Fruit fly (Drosophila melanogaster) whole organism, embryonic: ENCODE results near the gene Jhbp16.

Source experiments
- Awh ChIP-seq: fragments of 200-800 bp; sonication (Bioruptor generic); IDR thresholded peaks from 2 replicates; pipeline ENCODE4, ENCODE4 v1.3.6; 2022; ENCODE audit warnings: missing biosample characterization, missing genetic modification characterization
- CG11456 ChIP-seq: fragments of 200-800 bp; sonication (Bioruptor generic); IDR thresholded peaks from 3 replicates; pipeline ENCODE4 v1.3.6; 2022; ENCODE audit warnings: missing biosample characterization, missing genetic modification characterization
- CG12071 ChIP-seq: fragments of 200-800 bp; sonication (Bioruptor generic); optimal IDR thresholded peaks from 3 replicates; lab custom pipeline; 2018; ENCODE audit warnings: missing biosample characterization, mild to moderate bottlenecking, missing genetic modification characterization
- CG14667 ChIP-seq: fragments of 200-800 bp; sonication (Bioruptor generic); IDR thresholded peaks from 2 replicates; pipeline ENCODE4 v1.3.6; 2022; ENCODE audit warnings: missing biosample characterization, missing genetic modification characterization
- CG15696 ChIP-seq: fragments of 200-800 bp; sonication (Bioruptor generic); optimal IDR thresholded peaks from 2 replicates; lab custom pipeline; 2019; ENCODE audit warnings: missing biosample characterization, mild to moderate bottlenecking, missing genetic modification characterization, moderate library complexity
- CG16779 ChIP-seq: fragments of 200-800 bp; sonication (Bioruptor generic); IDR thresholded peaks from 2 replicates; pipeline ENCODE4 v1.3.6; 2022; ENCODE audit warnings: missing biosample characterization, missing genetic modification characterization
- CG2712 ChIP-seq: fragments of 200-800 bp; optimal IDR thresholded peaks from 3 replicates; lab custom pipeline; 2019; ENCODE audit warnings: missing biosample characterization, mild to moderate bottlenecking, missing genetic modification characterization, moderate library complexity
- CG30403 ChIP-seq: fragments of 200-800 bp; sonication (Bioruptor generic); optimal IDR thresholded peaks from 3 replicates; lab custom pipeline; 2016; ENCODE audit warnings: missing biosample characterization, missing genetic modification characterization
- CG3281 ChIP-seq: fragments of 200-800 bp; sonication (Bioruptor generic); optimal IDR thresholded peaks from 3 replicates; lab custom pipeline; 2017; ENCODE audit warnings: missing biosample characterization, mild to moderate bottlenecking, missing genetic modification characterization
- CG4424 ChIP-seq: fragments of 200-800 bp; sonication (Bioruptor generic); optimal IDR thresholded peaks from 3 replicates; lab custom pipeline; 2016; ENCODE audit warnings: missing biosample characterization, missing genetic modification characterization
- CG5953 ChIP-seq: fragments of 200-800 bp; sonication (Bioruptor generic); IDR thresholded peaks from 2 replicates; pipeline ENCODE4 v1.3.6; 2022; ENCODE audit warnings: missing biosample characterization, missing genetic modification characterization
- CG6791 ChIP-seq: fragments of 200-800 bp; sonication (Bioruptor generic); IDR thresholded peaks from 3 replicates; pipeline ENCODE4 v1.3.6; 2022; ENCODE audit warnings: missing biosample characterization, missing genetic modification characterization; ENCODE audit not compliant: partially characterized antibody
- CG8089 ChIP-seq: fragments of 200-800 bp; sonication (Bioruptor generic); optimal IDR thresholded peaks from 3 replicates; lab custom pipeline; 2016; ENCODE audit warnings: missing biosample characterization, missing genetic modification characterization
- D19A ChIP-seq: fragments of 200-800 bp; optimal IDR thresholded peaks from 3 replicates; lab custom pipeline; 2019; ENCODE audit warnings: missing biosample characterization, mild to moderate bottlenecking, missing genetic modification characterization, moderate library complexity
- Deaf1 ChIP-seq: fragments of 200-800 bp; optimal IDR thresholded peaks from 3 replicates; lab custom pipeline; 2019; ENCODE audit warnings: missing biosample characterization, mild to moderate bottlenecking, missing genetic modification characterization, moderate library complexity
- Doc3 ChIP-seq: fragments of 200-800 bp; sonication (Bioruptor generic); IDR thresholded peaks from 3 replicates; pipeline ENCODE4 v1.3.6; 2022; ENCODE audit warnings: missing biosample characterization, missing genetic modification characterization; ENCODE audit not compliant: partially characterized antibody
- Drgx ChIP-seq: fragments of 200-800 bp; sonication (Bioruptor generic); IDR thresholded peaks from 2 replicates; pipeline ENCODE4 v1.3.6; 2022; ENCODE audit warnings: missing biosample characterization, missing genetic modification characterization
- Nf-YA ChIP-seq: fragments of 200-800 bp; sonication (Bioruptor generic); IDR thresholded peaks from 2 replicates; pipeline ENCODE4 v1.3.6; 2022; ENCODE audit warnings: missing biosample characterization, missing genetic modification characterization
- Ptx1 ChIP-seq: fragments of 200-800 bp; sonication (Bioruptor generic); IDR thresholded peaks from 2 replicates; pipeline ENCODE4 v1.3.6; 2022; ENCODE audit warnings: missing biosample characterization, missing genetic modification characterization
- Sox102F ChIP-seq: fragments of 200-800 bp; sonication (Bioruptor generic); optimal IDR thresholded peaks from 2 replicates; lab custom pipeline; 2018; ENCODE audit warnings: missing biosample characterization, mild to moderate bottlenecking, missing genetic modification characterization, moderate library complexity
- Trl ChIP-seq, 3 experiments: fragments of >200 bp in 2 of 3; fragments of 200-800 bp in 1 of 3; sonication (Bioruptor generic) in 1 of 3; optimal IDR thresholded peaks; 2 replicates in 1 of 3; 3 replicates in 2 of 3; lab custom pipeline; 2016 to 2017; ENCODE audit warnings: missing biosample characterization in 1 of 3, missing genetic modification characterization in 1 of 3
- Xrp1 ChIP-seq: fragments of 200-800 bp; sonication (Bioruptor generic); IDR thresholded peaks from 2 replicates; pipeline ENCODE4 v1.3.6; 2022; ENCODE audit warnings: missing biosample characterization, missing genetic modification characterization
- chinmo ChIP-seq: fragments of 200-800 bp; sonication (Bioruptor generic); IDR thresholded peaks from 4 replicates; pipeline ENCODE4 v1.3.6; 2022; ENCODE audit warnings: missing biosample characterization, missing genetic modification characterization; ENCODE audit not compliant: partially characterized antibody
- chm ChIP-seq: fragments of 200-800 bp; sonication (Bioruptor generic); IDR thresholded peaks from 2 replicates; pipeline ENCODE4 v1.3.6; 2022; ENCODE audit warnings: missing biosample characterization, missing genetic modification characterization
- crc ChIP-seq: fragments of 200-800 bp; sonication (Bioruptor generic); optimal IDR thresholded peaks from 2 replicates; lab custom pipeline; 2016; ENCODE audit warnings: missing biosample characterization, missing genetic modification characterization
- crol ChIP-seq: fragments of 200-800 bp; sonication (Bioruptor generic); IDR thresholded peaks from 2 replicates; pipeline ENCODE4 v1.3.6; 2022; ENCODE audit warnings: missing biosample characterization, missing genetic modification characterization
- eyg ChIP-seq: fragments of 200-800 bp; sonication (Bioruptor generic); optimal IDR thresholded peaks from 3 replicates; lab custom pipeline; 2016; ENCODE audit warnings: missing biosample characterization, missing genetic modification characterization
- gem ChIP-seq: fragments of 200-800 bp; sonication (Bioruptor generic); optimal IDR thresholded peaks from 2 replicates; lab custom pipeline; 2019; ENCODE audit warnings: missing biosample characterization, mild to moderate bottlenecking, missing genetic modification characterization, moderate library complexity
- gsb-n ChIP-seq: fragments of 200-800 bp; sonication (Bioruptor generic); optimal IDR thresholded peaks from 3 replicates; lab custom pipeline; 2018; ENCODE audit warnings: missing biosample characterization, mild to moderate bottlenecking, missing genetic modification characterization
- hth ChIP-seq: fragments of >200 bp; optimal IDR thresholded peaks from 2 replicates; lab custom pipeline; 2017; ENCODE audit warnings: inconsistent platforms
- ind ChIP-seq: fragments of 200-800 bp; sonication (Bioruptor generic); optimal IDR thresholded peaks from 3 replicates; lab custom pipeline; 2016; ENCODE audit warnings: missing biosample characterization, missing genetic modification characterization
- jumu ChIP-seq: fragments of 200-800 bp; sonication (Bioruptor generic); optimal IDR thresholded peaks from 3 replicates; lab custom pipeline; 2016; ENCODE audit warnings: missing biosample characterization, missing genetic modification characterization
- nom ChIP-seq: fragments of 200-800 bp; sonication (Bioruptor generic); optimal IDR thresholded peaks from 2 replicates; lab custom pipeline; 2017; ENCODE audit warnings: missing biosample characterization, missing genetic modification characterization, mild to moderate bottlenecking, moderate library complexity, missing genetic modification reagents
- pros ChIP-seq: fragments of 200-800 bp; sonication (Bioruptor generic); optimal IDR thresholded peaks from 3 replicates; lab custom pipeline; 2019; ENCODE audit warnings: missing biosample characterization, mild to moderate bottlenecking, missing genetic modification characterization, moderate library complexity
- row ChIP-seq: fragments of 200-800 bp; sonication (Bioruptor generic); IDR thresholded peaks from 3 replicates; pipeline ENCODE4 v1.3.6; 2022; ENCODE audit warnings: missing biosample characterization, missing genetic modification characterization
- sens ChIP-seq: fragments of 200-800 bp; sonication (Bioruptor generic); peaks from one replicate; lab custom pipeline; 2016; ENCODE audit warnings: missing biosample characterization, missing genetic modification characterization
- zen ChIP-seq: fragments of 200-800 bp; sonication (Bioruptor generic); optimal IDR thresholded peaks from 3 replicates; lab custom pipeline; 2018; ENCODE audit warnings: missing biosample characterization, mild to moderate bottlenecking, missing genetic modification characterization, moderate library complexity
- zen2 ChIP-seq: fragments of 200-800 bp; sonication (Bioruptor generic); IDR thresholded peaks from 3 replicates; pipeline ENCODE4 v1.3.6; 2022; ENCODE audit warnings: missing biosample characterization, missing genetic modification characterization; ENCODE audit not compliant: partially characterized antibody

Jhbp16 gene

dm6 chr3R:21652891-21653394 is 11.2 kb upstream of the Jhbp16 start:
- TF ChIP-seq chinmo (GFP tag; lab: Robert Waterston, UW): 0 out of 4 replicates have a peak, but pooled peaks have one; percentile 7
- TF ChIP-seq nom (GFP tag; lab: Kevin White, UChicago): peak; percentile 36
- no peak for TF ChIP-seq chm
- peak in 1 of 2 experiments; percentile 11 for TF ChIP-seq Trl (optimal IDR thresholded peaks at IDR 0.05; lab: Kevin White, UChicago)
- TF ChIP-seq Trl (GFP tag; optimal IDR thresholded peaks at IDR 0.05; lab: Kevin White, UChicago): no peak
- no peak for TF ChIP-seq gsb-n
- TF ChIP-seq Drgx (GFP tag; lab: Robert Waterston, UW): peak; percentile 53; the same call in 1 of the 2 replicates
- TF ChIP-seq Doc3: no peak
- TF ChIP-seq CG2712: no peak
- peak; percentile 53 for TF ChIP-seq D19A (tag; lab: Kevin White, UChicago)
- TF ChIP-seq crol (GFP tag; lab: Robert Waterston, UW): peak; percentile 42
- TF ChIP-seq crc (GFP tag; lab: Kevin White, UChicago): no peak
- TF ChIP-seq sens (GFP tag; lab: Kevin White, UChicago): peak; percentile 33
- TF ChIP-seq, all 482 proteins: peak for 7

- no peak for TF ChIP-seq CG15696 (tag; lab: Kevin White, UChicago)
- TF ChIP-seq zen (tag; lab: Kevin White, UChicago): no peak
- no peak for TF ChIP-seq Deaf1 (tag; lab: Kevin White, UChicago)
- 0 out of 2 replicates have a peak, but pooled peaks have one; percentile 11 for TF ChIP-seq crol (GFP tag; lab: Robert Waterston, UW)
- TF ChIP-seq CG5953: 0 out of 2 replicates have a peak, but pooled peaks have one; percentile 20
- no peak for TF ChIP-seq eyg (GFP tag; lab: Kevin White, UChicago)
- TF ChIP-seq CG16779 (GFP tag; lab: Robert Waterston, UW): 0 out of 2 replicates have a peak, but pooled peaks have one; percentile 41
- peak; percentile 76 for TF ChIP-seq nom (GFP tag; lab: Kevin White, UChicago)
Observed at dm6 chr3R:21653434-21653833, 10.8 kb upstream of the Jhbp16 start.

dm6 chr3R:21654755-21655154 is 9.4 kb upstream of the Jhbp16 start:
- TF ChIP-seq pros (GFP tag; lab: Kevin White, UChicago): peak; percentile 66
- no peak for TF ChIP-seq CG30403 (GFP tag; lab: Kevin White, UChicago)
- no peak for TF ChIP-seq CG12071 (GFP tag; lab: Kevin White, UChicago)
- TF ChIP-seq ind (GFP tag; lab: Kevin White, UChicago): no peak

dm6 chr3R:21655384-21655783 is 8.8 kb upstream of the Jhbp16 start:
- TF ChIP-seq CG8089 (GFP tag; lab: Kevin White, UChicago) (no peak), Nf-YA (GFP tag; lab: Robert Waterston, UW) (no peak), hth (lab: Kevin White, UChicago) (no peak), jumu (GFP tag; lab: Kevin White, UChicago) (no peak), Sox102F (GFP tag; lab: Kevin White, UChicago) (no peak), Xrp1 (GFP tag; lab: Robert Waterston, UW) (0 out of 2 replicates have a peak, but pooled peaks have one; percentile 14), Awh (GFP tag; lab: Robert Waterston, UW) (0 out of 2 replicates have a peak, but pooled peaks have one; percentile 8), Ptx1 (0 out of 2 replicates have a peak, but pooled peaks have one; percentile 28), CG4424 (no peak), gem (tag; lab: Kevin White, UChicago) (peak; percentile 5), CG6791 (GFP tag; lab: Robert Waterston, UW) (no peak), zen2 (no peak), CG14667 (GFP tag; lab: Robert Waterston, UW) (0 out of 2 replicates have a peak, but pooled peaks have one; percentile 5), row (GFP tag; lab: Robert Waterston, UW) (peak; percentile 25; the same call in 1 of the 3 replicates), sens (GFP tag; lab: Kevin White, UChicago) (peak; percentile 58), CG11456 (GFP tag; lab: Robert Waterston, UW) (no peak), CG3281 (no peak)
